Worm (Caenorhabditis elegans): ENCODE measurements around the gene Y105C5B.15.

Y105C5B.15 gene

DNA sequence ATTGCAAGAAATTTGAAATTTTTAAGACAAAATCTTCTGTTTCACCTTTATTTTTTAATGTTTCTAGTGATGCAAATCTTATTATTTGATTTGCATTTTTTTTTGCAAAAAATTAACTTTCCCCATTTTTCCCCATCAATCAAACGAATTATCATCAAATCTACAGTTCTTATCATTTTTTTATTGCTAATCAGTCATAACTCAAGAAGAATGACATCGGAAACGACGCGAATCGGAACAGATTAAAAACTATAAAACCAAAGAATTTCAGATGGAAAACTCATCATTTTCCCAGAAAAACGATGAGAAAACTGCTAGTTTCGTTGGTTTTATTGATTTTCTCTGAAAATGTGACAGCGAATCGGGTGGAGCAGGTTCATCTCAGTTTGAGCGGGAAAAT, at the start of gene Y105C5B.15:
Y105C5B.15 (plus strand) TSS at position 297 of the 400 bp plus-strand sequence.
- TF ChIP-seq ceh-83 (GFP tag; optimal IDR thresholded peaks at IDR 0.05) (no peak), unc-62 (GFP tag; optimal IDR thresholded peaks at IDR 0.05) (no peak), sem-2 (GFP tag; optimal IDR thresholded peaks at IDR 0.05) (no peak), elt-3 (tag; optimal IDR thresholded peaks at IDR 0.05) (no peak), flh-1 (GFP tag; optimal IDR thresholded peaks at IDR 0.05) (no peak), ceh-39 (tag; optimal IDR thresholded peaks at IDR 0.05) (no peak), lin-13 (tag; optimal IDR thresholded peaks at IDR 0.05) (no peak), elt-1 (tag; optimal IDR thresholded peaks at IDR 0.05; ENCODE audit: borderline replicate concordance, insufficient read depth) (no peak), lsy-2 (tag; optimal IDR thresholded peaks at IDR 0.05) (no peak), lin-32 (GFP tag; optimal IDR thresholded peaks at IDR 0.05) (no peak), bed-3 (GFP tag; optimal IDR thresholded peaks at IDR 0.05) (no peak), pha-4 (tag; optimal IDR thresholded peaks at IDR 0.05) (no peak), ceh-43 (GFP tag; optimal IDR thresholded peaks at IDR 0.05) (no peak)

DNA sequence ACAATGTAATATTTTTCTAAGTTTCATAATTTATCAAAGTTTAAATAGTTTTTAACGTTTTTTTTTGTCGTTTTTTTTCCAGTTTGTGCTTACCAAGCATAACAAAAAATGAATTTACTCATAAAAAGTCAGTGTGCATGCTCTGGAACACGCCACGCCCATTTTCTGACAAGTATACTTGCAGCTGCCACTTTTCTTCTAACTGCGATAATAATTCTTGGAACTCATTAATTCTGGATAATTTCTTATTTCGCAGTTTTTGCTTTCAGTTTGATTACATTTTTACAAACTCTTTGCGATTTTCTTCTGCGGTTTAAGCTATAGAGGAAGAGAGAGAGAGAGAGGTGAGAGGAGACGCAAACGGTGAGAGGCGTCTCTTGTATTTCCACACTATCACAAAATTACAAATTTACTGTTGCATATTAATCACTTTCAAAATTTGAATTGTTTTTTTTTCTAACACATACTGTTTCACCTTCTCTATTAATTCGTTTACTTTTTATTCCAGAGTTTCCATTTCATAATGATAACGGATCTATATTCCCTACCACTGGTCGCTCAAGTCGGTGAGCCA, 45.6 kb upstream of the Y105C5B.15 start, which contains the start of gene srv-15:
srv-15 (plus strand) TSS at position 524 of the 574 bp plus-strand sequence.
- TF ChIP-seq nhr-12 (tag; optimal IDR thresholded peaks at IDR 0.05): no peak
- no peak for TF ChIP-seq snpc-4 (tag; optimal IDR thresholded peaks at IDR 0.05)
- TF ChIP-seq elt-1 (tag; optimal IDR thresholded peaks at IDR 0.05; ENCODE audit: borderline replicate concordance, insufficient read depth): no peak
- no peak for TF ChIP-seq unc-62 (GFP tag; optimal IDR thresholded peaks at IDR 0.05)
- TF ChIP-seq sem-2 (GFP tag; optimal IDR thresholded peaks at IDR 0.05): no peak
- TF ChIP-seq tbx-8 (GFP tag; optimal IDR thresholded peaks at IDR 0.05): no peak
- TF ChIP-seq lin-32 (GFP tag; optimal IDR thresholded peaks at IDR 0.05): no peak
- TF ChIP-seq lsy-2 (tag; optimal IDR thresholded peaks at IDR 0.05): no peak
- TF ChIP-seq zip-8 (tag; optimal IDR thresholded peaks at IDR 0.05): no peak
- TF ChIP-seq mab-5 (tag; optimal IDR thresholded peaks at IDR 0.05): no peak

DNA sequence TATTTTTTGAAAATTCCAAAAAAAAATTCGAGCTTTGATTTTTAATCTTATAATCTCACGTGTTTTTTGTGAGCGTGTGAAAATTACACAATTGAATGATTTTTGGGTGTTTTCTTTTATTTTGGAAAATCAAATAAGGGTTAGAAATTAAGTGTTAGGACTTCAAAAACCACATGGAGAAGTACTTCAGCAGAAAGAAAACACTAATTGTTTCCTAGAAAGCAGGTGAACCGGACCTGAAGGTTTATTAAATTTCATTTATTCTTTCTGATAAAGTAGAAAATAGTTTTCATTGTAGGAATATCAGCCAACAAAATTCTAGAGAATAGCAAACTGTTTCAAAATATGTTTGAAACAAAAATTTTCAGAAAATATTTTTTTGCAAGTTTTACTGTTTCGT, 43.5 kb upstream of the Y105C5B.15 start:
- TF ChIP-seq mab-5 (tag; optimal IDR thresholded peaks at IDR 0.05) (no peak), ces-1 (GFP tag; optimal IDR thresholded peaks at IDR 0.05) (no peak), ceh-39 (tag; optimal IDR thresholded peaks at IDR 0.05) (no peak), sptf-1 (tag; optimal IDR thresholded peaks at IDR 0.05) (no peak), flh-1 (GFP tag; optimal IDR thresholded peaks at IDR 0.05) (no peak), snpc-4 (tag; optimal IDR thresholded peaks at IDR 0.05) (no peak), lsy-2 (tag; optimal IDR thresholded peaks at IDR 0.05) (no peak), elt-1 (tag; optimal IDR thresholded peaks at IDR 0.05; ENCODE audit: borderline replicate concordance, insufficient read depth) (no peak), pha-4 (tag; optimal IDR thresholded peaks at IDR 0.05) (no peak), drap-1 (GFP tag; optimal IDR thresholded peaks at IDR 0.05) (no peak), unc-120 (tag; optimal IDR thresholded peaks at IDR 0.05; ENCODE audit: poor library complexity, severe bottlenecking) (no peak), sem-2 (GFP tag; optimal IDR thresholded peaks at IDR 0.05) (no peak), unc-39 (tag; optimal IDR thresholded peaks at IDR 0.05) (no peak), cnd-1 (tag; optimal IDR thresholded peaks at IDR 0.05) (no peak), mep-1 (tag; optimal IDR thresholded peaks at IDR 0.05) (no peak), ztf-11 (tag; optimal IDR thresholded peaks at IDR 0.05) (no peak)

DNA sequence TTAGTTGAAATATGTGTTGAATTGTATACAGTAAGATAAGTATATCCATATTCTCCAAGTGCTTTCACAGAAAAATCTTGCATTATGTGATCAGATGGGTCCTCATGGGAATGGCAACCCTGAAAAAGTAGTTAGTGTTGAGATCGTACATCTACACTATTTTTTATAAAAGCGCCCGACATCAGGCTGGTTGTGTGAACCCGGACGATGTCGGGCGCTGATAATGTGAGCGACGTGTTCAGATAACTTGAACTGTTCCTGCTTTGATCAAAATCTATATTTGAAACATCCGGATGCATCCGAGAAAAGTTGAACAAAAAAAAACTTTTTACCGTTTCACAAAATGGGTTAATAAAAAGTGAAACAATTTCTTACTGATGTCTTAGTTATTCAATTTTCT, 36.7 kb upstream of the Y105C5B.15 start:
- no peak for TF ChIP-seq sptf-1 (tag; optimal IDR thresholded peaks at IDR 0.05)

DNA sequence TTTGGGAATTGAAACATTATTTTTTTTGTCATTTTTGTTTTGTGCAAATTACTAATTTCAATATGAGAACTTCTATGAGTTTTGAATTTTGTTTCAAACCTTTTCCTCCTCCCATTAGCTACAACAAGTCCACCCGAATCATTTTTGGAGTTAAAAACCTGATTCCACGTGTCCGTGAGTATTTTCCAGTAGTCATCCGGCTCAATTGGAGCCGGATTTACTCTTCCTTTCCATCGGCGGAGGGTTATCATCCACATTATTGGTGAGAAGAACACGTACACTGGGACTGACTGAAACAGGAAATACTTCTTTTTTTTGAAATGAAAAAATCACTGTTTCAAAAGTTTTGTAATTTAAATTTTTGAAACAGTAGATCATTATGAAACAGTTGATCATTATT, 28.7 kb upstream of the Y105C5B.15 start:
- TF ChIP-seq mls-2 (tag; optimal IDR thresholded peaks at IDR 0.05): no peak
- no peak for TF ChIP-seq blmp-1 (tag; optimal IDR thresholded peaks at IDR 0.05)
- TF ChIP-seq unc-120 (tag; optimal IDR thresholded peaks at IDR 0.05; ENCODE audit: poor library complexity, severe bottlenecking): no peak
- no peak for TF ChIP-seq lsy-2 (tag; optimal IDR thresholded peaks at IDR 0.05)
- TF ChIP-seq nhr-2 (tag; optimal IDR thresholded peaks at IDR 0.05): no peak
- TF ChIP-seq hlh-1 (tag; optimal IDR thresholded peaks at IDR 0.05): no peak
- TF ChIP-seq elt-1 (tag; optimal IDR thresholded peaks at IDR 0.05; ENCODE audit: borderline replicate concordance, insufficient read depth): no peak
- no peak for TF ChIP-seq sem-2 (GFP tag; optimal IDR thresholded peaks at IDR 0.05)
- no peak for TF ChIP-seq nhr-76 (tag; optimal IDR thresholded peaks at IDR 0.05)
- TF ChIP-seq nhr-237 (tag; optimal IDR thresholded peaks at IDR 0.05): no peak
- no peak for TF ChIP-seq nhr-12 (tag; optimal IDR thresholded peaks at IDR 0.05)
- no peak for TF ChIP-seq cnd-1 (tag; optimal IDR thresholded peaks at IDR 0.05)
- no peak for TF ChIP-seq zip-8 (tag; optimal IDR thresholded peaks at IDR 0.05)
- TF ChIP-seq pha-4 (tag; optimal IDR thresholded peaks at IDR 0.05): no peak
- no peak for TF ChIP-seq M03D4.4 (tag; optimal IDR thresholded peaks at IDR 0.05)
- no peak for TF ChIP-seq flh-1 (GFP tag; optimal IDR thresholded peaks at IDR 0.05)
- no peak for TF ChIP-seq mab-5 (tag; optimal IDR thresholded peaks at IDR 0.05)
- TF ChIP-seq lin-13 (tag; optimal IDR thresholded peaks at IDR 0.05): no peak
- no peak for TF ChIP-seq lin-32 (GFP tag; optimal IDR thresholded peaks at IDR 0.05)
- TF ChIP-seq mep-1 (tag; optimal IDR thresholded peaks at IDR 0.05): no peak
